Worm (Caenorhabditis elegans) whole organism, L2 larva: ENCODE measurements around the gene W02D7.11.

Experiments used
- R02D3.7 ChIP-seq: fragments of 150-350 bp; optimal IDR thresholded peaks from 2 replicates; lab custom pipeline; 2014; ENCODE audit warnings: missing biosample characterization, missing genetic modification characterization
- alr-1 ChIP-seq: fragments of 150-350 bp; optimal IDR thresholded peaks from 2 replicates; lab custom pipeline; 2014; ENCODE audit warnings: missing biosample characterization, missing genetic modification characterization
- nhr-11 ChIP-seq: fragments of 150-350 bp; optimal IDR thresholded peaks from 2 replicates; lab custom pipeline; 2014; ENCODE audit warnings: missing biosample characterization, missing genetic modification characterization
- nhr-237 ChIP-seq: fragments of 150-350 bp; optimal IDR thresholded peaks from 2 replicates; lab custom pipeline; 2014; ENCODE audit warnings: missing biosample characterization, missing genetic modification characterization
- peb-1 ChIP-seq: fragments of 150-350 bp; optimal IDR thresholded peaks from 2 replicates; lab custom pipeline; 2014; ENCODE audit warnings: missing biosample characterization, missing genetic modification characterization
- unc-62 ChIP-seq: fragments of 150-350 bp; optimal IDR thresholded peaks from 2 replicates; lab custom pipeline; 2014; ENCODE audit warnings: missing biosample characterization, missing genetic modification reagents, missing genetic modification characterization

DNA sequence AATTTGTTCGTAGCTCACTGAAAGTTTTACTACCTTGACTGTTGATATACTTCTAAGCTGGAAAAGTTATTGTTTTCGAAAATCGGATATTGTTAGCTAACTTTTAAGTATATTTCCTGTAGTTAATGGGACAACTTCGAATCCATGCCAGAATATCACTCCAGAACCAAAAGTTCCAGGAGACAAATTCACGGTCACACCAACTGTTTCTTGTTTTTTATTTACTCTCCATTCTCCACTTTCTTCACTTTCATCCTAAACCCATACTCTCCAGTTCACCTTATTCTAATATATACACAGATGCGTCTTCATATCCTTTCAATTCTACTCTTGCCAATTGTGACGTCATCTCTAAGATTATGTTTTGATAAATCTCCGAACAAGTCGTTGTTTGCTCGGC, 45.3 kb downstream of the W02D7.11 start, which contains the start of gene C16D9.1:
- TF ChIP-seq R02D3.7 (tag; lab: Kevin White, UChicago) (no peak), alr-1 (no peak), unc-62 (GFP tag; lab: Kevin White, UChicago) (no peak), nhr-237 (tag; lab: Kevin White, UChicago) (no peak), peb-1 (no peak), nhr-11 (tag; lab: Kevin White, UChicago) (no peak)
